Worm (Caenorhabditis elegans) whole organism, L1 larva: ENCODE measurements around the gene H03G16.5.

Experiments used
- C04F5.9 ChIP-seq: sonication (generic microtip); optimal IDR thresholded peaks from 2 replicates; lab custom pipeline; 2016; ENCODE audit warnings: missing genetic modification characterization, missing compliant biosample characterization
- F16B12.6 ChIP-seq: fragments of 150-350 bp; optimal IDR thresholded peaks from 2 replicates; lab custom pipeline; 2014; ENCODE audit warnings: missing biosample characterization, missing genetic modification characterization
- aha-1 ChIP-seq: fragments of 150-350 bp; optimal IDR thresholded peaks from 2 replicates; lab custom pipeline; 2014; ENCODE audit warnings: missing biosample characterization, missing genetic modification characterization
- aly-2 ChIP-seq: fragments of 150-350 bp; optimal IDR thresholded peaks from 2 replicates; lab custom pipeline; 2014; ENCODE audit warnings: missing biosample characterization, missing genetic modification characterization
- ama-1 ChIP-seq: fragments of 150-350 bp; optimal IDR thresholded peaks from 2 replicates; lab custom pipeline; 2014
- blmp-1 ChIP-seq: fragments of 150-350 bp; optimal IDR thresholded peaks from 2 replicates; lab custom pipeline; 2014; ENCODE audit warnings: missing biosample characterization, missing genetic modification characterization
- ceh-63 ChIP-seq: fragments of 200-800 bp; sonication (Bioruptor generic); optimal IDR thresholded peaks from 2 replicates; lab custom pipeline; 2018; ENCODE audit warnings: mild to moderate bottlenecking, missing genetic modification characterization, missing compliant biosample characterization
- efl-1 ChIP-seq, 4 experiments: fragments of 150-350 bp; optimal IDR thresholded peaks in 3 of 4; peaks in 1 of 4; 1 replicate in 1 of 4; 2 replicates in 3 of 4; lab custom pipeline; 2014; ENCODE audit warnings: missing biosample characterization in 2 of 4, missing genetic modification characterization in 2 of 4, missing genetic modification reagents in 2 of 4
- efl-3 ChIP-seq: fragments of 200-800 bp; sonication (Bioruptor generic); optimal IDR thresholded peaks from 2 replicates; lab custom pipeline; 2018; ENCODE audit warnings: mild to moderate bottlenecking, missing genetic modification characterization, missing compliant biosample characterization
- elt-2 ChIP-seq: sonication (generic microtip); optimal IDR thresholded peaks from 2 replicates; lab custom pipeline; 2016; ENCODE audit warnings: missing genetic modification characterization, mild to moderate bottlenecking, inconsistent platforms, missing compliant biosample characterization, missing genetic modification reagents
- fkh-4 ChIP-seq: sonication (generic microtip); optimal IDR thresholded peaks from 2 replicates; lab custom pipeline; 2016; ENCODE audit warnings: missing compliant biosample characterization, missing genetic modification characterization, borderline replicate concordance
- fkh-8 ChIP-seq: sonication (generic microtip); optimal IDR thresholded peaks from 2 replicates; lab custom pipeline; 2016; ENCODE audit warnings: mild to moderate bottlenecking, missing genetic modification characterization, missing compliant biosample characterization
- grh-1 ChIP-seq: fragments of 200-800 bp; sonication (Bioruptor generic); IDR thresholded peaks from 2 replicates; pipeline ENCODE4 v1.3.6; 2022; ENCODE audit warnings: missing genetic modification reagents, missing genetic modification characterization, missing compliant biosample characterization
- hlh-4 ChIP-seq: sonication (generic microtip); optimal IDR thresholded peaks from 2 replicates; lab custom pipeline; 2016; ENCODE audit warnings: mild to moderate bottlenecking, missing genetic modification characterization, missing compliant biosample characterization
- hpl-2 ChIP-seq: fragments of 150-350 bp; optimal IDR thresholded peaks from 2 replicates; lab custom pipeline; 2014; ENCODE audit warnings: missing biosample characterization, missing genetic modification reagents, missing genetic modification characterization
- irx-1 ChIP-seq: sonication (generic microtip); optimal IDR thresholded peaks from 2 replicates; lab custom pipeline; 2016; ENCODE audit warnings: missing genetic modification characterization, missing compliant biosample characterization
- isw-1 ChIP-seq: fragments of 200-800 bp; sonication (Bioruptor generic); IDR thresholded peaks from 2 replicates; pipeline ENCODE4 v1.3.6; 2022; ENCODE audit warnings: missing genetic modification characterization, missing compliant biosample characterization
- lin-13 ChIP-seq: fragments of 150-350 bp; optimal IDR thresholded peaks from 2 replicates; lab custom pipeline; 2014; ENCODE audit warnings: missing biosample characterization, missing genetic modification reagents, missing genetic modification characterization
- lin-14 ChIP-seq: fragments of 200-800 bp; sonication (Bioruptor generic); optimal IDR thresholded peaks from 2 replicates; lab custom pipeline; 2018; ENCODE audit warnings: mild to moderate bottlenecking, missing genetic modification characterization, moderate library complexity, missing compliant biosample characterization
- lin-35 ChIP-seq, 2 experiments: fragments of 150-350 bp; optimal IDR thresholded peaks; 2 replicates each; lab custom pipeline; 2014; ENCODE audit warnings: missing biosample characterization in 2 of 2, missing genetic modification characterization in 2 of 2, missing genetic modification reagents in 2 of 2
- lir-3 ChIP-seq: sonication (generic microtip); optimal IDR thresholded peaks from 2 replicates; lab custom pipeline; 2016; ENCODE audit warnings: mild to moderate bottlenecking, missing genetic modification characterization, moderate library complexity, missing compliant biosample characterization; ENCODE audit not compliant: poor library complexity
- mef-2 ChIP-seq: fragments of 150-350 bp; optimal IDR thresholded peaks from 2 replicates; lab custom pipeline; 2014; ENCODE audit warnings: missing biosample characterization, missing genetic modification characterization
- nhr-11 ChIP-seq: fragments of 150-350 bp; optimal IDR thresholded peaks from 2 replicates; lab custom pipeline; 2014; ENCODE audit warnings: missing biosample characterization, missing genetic modification characterization
- nhr-20 ChIP-seq: sonication (generic microtip); optimal IDR thresholded peaks from 2 replicates; lab custom pipeline; 2016; ENCODE audit warnings: mild to moderate bottlenecking, missing genetic modification characterization, missing compliant biosample characterization
- nhr-237 ChIP-seq: fragments of 150-350 bp; optimal IDR thresholded peaks from 2 replicates; lab custom pipeline; 2014; ENCODE audit warnings: missing biosample characterization, missing genetic modification characterization
- nhr-47 ChIP-seq: sonication (generic microtip); optimal IDR thresholded peaks from 2 replicates; lab custom pipeline; 2016; ENCODE audit warnings: mild to moderate bottlenecking, missing genetic modification characterization, moderate library complexity, missing compliant biosample characterization
- nhr-77 ChIP-seq: fragments of 150-350 bp; optimal IDR thresholded peaks from 2 replicates; lab custom pipeline; 2014; ENCODE audit warnings: missing biosample characterization, missing genetic modification characterization
- pax-3 ChIP-seq: fragments of 200-800 bp; sonication (Bioruptor generic); optimal IDR thresholded peaks from 2 replicates; lab custom pipeline; 2018; ENCODE audit warnings: mild to moderate bottlenecking, missing genetic modification characterization, moderate library complexity, missing compliant biosample characterization
- rnt-1 ChIP-seq: sonication (generic microtip); optimal IDR thresholded peaks from 2 replicates; lab custom pipeline; 2016; ENCODE audit warnings: mild to moderate bottlenecking, missing genetic modification characterization, moderate library complexity, missing compliant biosample characterization
- snu-23 ChIP-seq: sonication (generic microtip); optimal IDR thresholded peaks from 2 replicates; lab custom pipeline; 2016; ENCODE audit warnings: missing genetic modification characterization, missing compliant biosample characterization
- sox-4 ChIP-seq: sonication (generic microtip); optimal IDR thresholded peaks from 2 replicates; lab custom pipeline; 2016; ENCODE audit warnings: missing genetic modification characterization, missing compliant biosample characterization
- sup-37 ChIP-seq: fragments of 200-800 bp; sonication (Bioruptor generic); optimal IDR thresholded peaks from 2 replicates; lab custom pipeline; 2018; ENCODE audit warnings: mild to moderate bottlenecking, missing genetic modification characterization, missing compliant biosample characterization
- tbx-2 ChIP-seq: sonication (generic microtip); optimal IDR thresholded peaks from 2 replicates; lab custom pipeline; 2016; ENCODE audit warnings: missing genetic modification characterization, missing compliant biosample characterization
- tlp-1 ChIP-seq: fragments of 150-350 bp; optimal IDR thresholded peaks from 2 replicates; lab custom pipeline; 2014; ENCODE audit warnings: missing biosample characterization, missing genetic modification characterization
- unc-130 ChIP-seq: fragments of 150-350 bp; optimal IDR thresholded peaks from 2 replicates; lab custom pipeline; 2017; ENCODE audit warnings: missing biosample characterization, missing genetic modification characterization, inconsistent platforms
- unc-30 ChIP-seq: sonication (generic microtip); optimal IDR thresholded peaks from 2 replicates; lab custom pipeline; 2017; ENCODE audit warnings: missing biosample characterization, missing genetic modification characterization
- zip-4 ChIP-seq: fragments of 200-800 bp; sonication (Bioruptor generic); optimal IDR thresholded peaks from 2 replicates; lab custom pipeline; 2018; ENCODE audit warnings: mild to moderate bottlenecking, missing genetic modification characterization, moderate library complexity, missing compliant biosample characterization
- ztf-11 ChIP-seq, 2 experiments: sonication (generic microtip); optimal IDR thresholded peaks; 2 replicates each; lab custom pipeline; 2016 to 2017; ENCODE audit warnings: missing genetic modification characterization in 2 of 2, missing biosample characterization in 1 of 2, missing compliant biosample characterization in 1 of 2
- ztf-4 ChIP-seq: fragments of 150-350 bp; optimal IDR thresholded peaks from 2 replicates; lab custom pipeline; 2014; ENCODE audit warnings: missing biosample characterization, missing genetic modification characterization

The H03G16.5 gene

DNA sequence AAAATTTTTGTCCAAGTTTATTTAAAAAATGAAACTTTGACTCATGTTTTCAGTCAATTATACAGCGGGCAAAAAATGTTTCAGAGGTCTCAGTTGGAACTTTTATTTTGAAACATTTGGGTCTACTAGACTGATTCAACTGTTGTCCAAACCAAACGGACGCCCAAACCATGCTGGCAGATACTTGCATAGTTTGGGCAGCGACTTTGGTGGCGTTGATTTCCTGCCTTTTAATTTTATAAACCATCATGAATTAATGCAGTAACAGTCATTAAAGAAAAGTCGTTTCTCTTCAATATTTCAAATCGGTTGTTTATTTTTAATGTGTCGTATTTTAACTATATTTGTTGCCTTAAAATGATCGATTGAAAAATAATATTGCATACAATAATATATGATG is 20.4 kb downstream of the H03G16.5 start:
- no peak for TF ChIP-seq nhr-77 (tag; lab: Kevin White, UChicago)
- no peak for TF ChIP-seq efl-1 (optimal IDR thresholded peaks at IDR 0.05; lab: Kevin White, UChicago)
- peak in 1 of 2 experiments; percentile 38 for TF ChIP-seq efl-1 (GFP tag; optimal IDR thresholded peaks at IDR 0.05 in 1 of 2; lab: Kevin White, UChicago)

- TF ChIP-seq unc-30 (tag; lab: Kevin White, UChicago) (no peak), lin-14 (no peak), nhr-11 (tag; lab: Kevin White, UChicago) (no peak), F16B12.6 (tag; lab: Kevin White, UChicago) (no peak), ztf-4 (tag; lab: Kevin White, UChicago) (no peak), fkh-8 (tag; lab: Kevin White, UChicago) (no peak), tlp-1 (tag; lab: Kevin White, UChicago) (no peak), lir-3 (tag; lab: Kevin White, UChicago) (no peak), ceh-63 (GFP tag; lab: Kevin White, UChicago) (no peak), zip-4 (GFP tag; lab: Kevin White, UChicago) (no peak), rnt-1 (tag; lab: Kevin White, UChicago) (no peak), C04F5.9 (no peak), lin-35 (GFP tag; optimal IDR thresholded peaks at IDR 0.05; lab: Kevin White, UChicago) (no peak), blmp-1 (tag; lab: Kevin White, UChicago) (no peak), elt-2 (no peak), ztf-11 (tag; optimal IDR thresholded peaks at IDR 0.05; lab: Kevin White, UChicago) (no peak), nhr-20 (tag; lab: Kevin White, UChicago) (no peak)
Measured at ce11 chrX:15035748-15036147, 20.9 kb downstream of the H03G16.5 start.

DNA sequence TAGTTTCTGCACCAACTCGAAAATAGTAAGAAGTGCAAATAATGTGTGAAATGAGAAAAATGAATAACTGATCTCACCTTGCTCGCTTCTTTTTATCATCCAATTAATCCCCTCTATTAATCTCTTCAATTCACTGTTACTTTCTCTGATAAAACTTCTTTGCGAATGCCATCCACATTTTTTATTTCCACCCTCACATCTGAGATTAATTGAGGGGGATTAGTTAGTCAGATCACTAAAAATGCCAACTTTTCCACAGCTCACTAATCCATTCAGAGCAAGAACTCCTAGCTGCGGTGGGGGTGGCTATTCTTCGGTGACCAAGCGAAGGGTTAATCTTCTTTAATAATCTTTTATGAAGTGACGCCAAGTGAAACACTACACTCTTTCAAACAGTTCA is 21.9 kb downstream of the H03G16.5 start, which contains the start of gene dsc-1:
TSS of gene dsc-1 (minus strand) at position 46 of the 400 bp plus-strand sequence.
- peak; percentile 1 for TF ChIP-seq nhr-47 (tag; lab: Kevin White, UChicago)
- TF ChIP-seq lir-3 (tag; lab: Kevin White, UChicago), result no peak
- peak; percentile 62 for TF ChIP-seq fkh-4 (tag; lab: Kevin White, UChicago)
- peak; percentile 72 for TF ChIP-seq pax-3 (tag; lab: Kevin White, UChicago)
- TF ChIP-seq grh-1 (GFP tag; lab: Robert Waterston, UW), result no peak

DNA sequence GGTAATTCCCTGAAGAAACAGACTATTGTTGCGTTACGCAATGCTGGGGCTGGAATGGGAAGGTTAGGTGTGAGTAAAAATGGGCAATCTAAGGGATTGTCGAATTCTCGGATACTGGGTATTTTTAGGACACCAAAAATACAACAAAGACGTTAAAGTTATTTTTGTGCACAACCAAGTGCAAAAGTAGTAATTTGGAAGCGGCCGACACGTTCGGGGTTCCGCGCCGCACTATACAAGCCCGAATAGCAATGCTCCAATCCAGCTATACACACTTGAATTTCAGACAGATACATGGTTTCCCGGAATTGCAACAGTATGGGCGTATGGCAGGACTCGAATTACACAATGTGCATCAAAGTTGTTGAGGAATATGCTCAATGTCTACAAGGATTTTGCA is 28.6 kb downstream of the H03G16.5 start:
- no peak for TF ChIP-seq irx-1 (tag; lab: Kevin White, UChicago)
- no peak for TF ChIP-seq lin-35 (GFP tag; optimal IDR thresholded peaks at IDR 0.05; lab: Kevin White, UChicago)
- no peak for TF ChIP-seq sox-4 (tag; lab: Kevin White, UChicago)
- TF ChIP-seq lin-13 (GFP tag; lab: Kevin White, UChicago), result no peak
- no peak for TF ChIP-seq aly-2
- TF ChIP-seq snu-23 (GFP tag; lab: Kevin White, UChicago), result no peak
- no peak for TF ChIP-seq sup-37 (GFP tag; lab: Kevin White, UChicago)
- TF ChIP-seq blmp-1 (tag; lab: Kevin White, UChicago), result no peak
- no peak for TF ChIP-seq mef-2
- no peak for TF ChIP-seq aha-1
- no peak for TF ChIP-seq nhr-237
- no peak for TF ChIP-seq grh-1 (GFP tag; lab: Robert Waterston, UW)
- TF ChIP-seq hlh-4 (tag; lab: Kevin White, UChicago), result no peak
- TF ChIP-seq efl-3 (GFP tag; lab: Kevin White, UChicago), result no peak
- TF ChIP-seq ama-1, result no peak
- TF ChIP-seq unc-130 (tag; lab: Kevin White, UChicago), result no peak
- no peak for TF ChIP-seq isw-1
- TF ChIP-seq tbx-2 (tag; lab: Kevin White, UChicago), result no peak
- TF ChIP-seq hpl-2, result no peak
